Fruit fly (Drosophila melanogaster) whole organism, embryonic: ENCODE measurements around the gene Adsl.

Source experiments
- CG10267 ChIP-seq: fragments of 200-800 bp; sonication (Bioruptor generic); optimal IDR thresholded peaks from 2 replicates; lab custom pipeline; 2018; ENCODE audit warnings: missing biosample characterization, mild to moderate bottlenecking, missing genetic modification characterization, moderate library complexity
- CG1233 ChIP-seq: fragments of 200-800 bp; sonication (Bioruptor generic); optimal IDR thresholded peaks from 4 replicates; lab custom pipeline; 2018; ENCODE audit warnings: missing biosample characterization, mild to moderate bottlenecking, missing genetic modification characterization
- CG12391 ChIP-seq: fragments of 200-800 bp; sonication (Bioruptor generic); optimal IDR thresholded peaks from 3 replicates; lab custom pipeline; 2018; ENCODE audit warnings: missing biosample characterization, mild to moderate bottlenecking, missing genetic modification characterization, moderate library complexity
- CG12744 ChIP-seq: fragments of 200-800 bp; sonication (Bioruptor generic); optimal IDR thresholded peaks from 2 replicates; lab custom pipeline; 2016; ENCODE audit warnings: missing biosample characterization, missing genetic modification characterization
- CG12769 ChIP-seq: fragments of 200-800 bp; sonication (Bioruptor generic); optimal IDR thresholded peaks from 2 replicates; lab custom pipeline; 2019; ENCODE audit warnings: missing biosample characterization, mild to moderate bottlenecking, missing genetic modification characterization, moderate library complexity
- CG14014 ChIP-seq: fragments of 200-800 bp; sonication (Bioruptor generic); IDR thresholded peaks from 2 replicates; pipeline ENCODE4 v1.3.6; 2022; ENCODE audit warnings: missing biosample characterization, missing genetic modification characterization
- CG14860 ChIP-seq: fragments of 200-800 bp; sonication (Bioruptor generic); IDR thresholded peaks from 3 replicates; pipeline ENCODE4 v1.3.6; 2022; ENCODE audit warnings: missing biosample characterization, missing genetic modification characterization; ENCODE audit not compliant: partially characterized antibody
- CG15514 ChIP-seq: fragments of 200-800 bp; sonication (Bioruptor generic); optimal IDR thresholded peaks from 3 replicates; lab custom pipeline; 2017; ENCODE audit warnings: missing biosample characterization, missing genetic modification characterization, mild to moderate bottlenecking, moderate library complexity, missing genetic modification reagents
- CG16813 ChIP-seq: fragments of 200-800 bp; sonication (Bioruptor generic); IDR thresholded peaks from 3 replicates; pipeline ENCODE4 v1.3.6; 2022; ENCODE audit warnings: missing biosample characterization, missing genetic modification characterization; ENCODE audit not compliant: partially characterized antibody
- CG32767 ChIP-seq: fragments of 200-800 bp; sonication (Bioruptor generic); IDR thresholded peaks from 2 replicates; pipeline ENCODE4 v1.3.6; 2022; ENCODE audit warnings: missing biosample characterization, missing genetic modification characterization
- CG3281 ChIP-seq: fragments of 200-800 bp; sonication (Bioruptor generic); optimal IDR thresholded peaks from 3 replicates; lab custom pipeline; 2017; ENCODE audit warnings: missing biosample characterization, mild to moderate bottlenecking, missing genetic modification characterization
- CG43689 ChIP-seq: fragments of 200-800 bp; sonication (Bioruptor generic); IDR thresholded peaks from 2 replicates; pipeline ENCODE4 v1.3.6; 2022; ENCODE audit warnings: missing biosample characterization, missing genetic modification characterization
- CG4404 ChIP-seq: fragments of 200-800 bp; sonication (Bioruptor generic); IDR thresholded peaks from 2 replicates; pipeline ENCODE4 v1.3.6; 2022; ENCODE audit warnings: missing biosample characterization, missing genetic modification characterization
- CG6175 ChIP-seq: fragments of 200-800 bp; sonication (Bioruptor generic); IDR thresholded peaks from 3 replicates; pipeline ENCODE4 v1.3.6; 2022; ENCODE audit warnings: missing biosample characterization, missing genetic modification characterization
- CG6689 ChIP-seq: fragments of 200-800 bp; sonication (Bioruptor generic); IDR thresholded peaks from 2 replicates; pipeline ENCODE4 v1.3.6; 2022; ENCODE audit warnings: missing biosample characterization, missing genetic modification characterization
- CG7745 ChIP-seq: fragments of 200-800 bp; sonication (Bioruptor generic); optimal IDR thresholded peaks from 2 replicates; lab custom pipeline; 2018; ENCODE audit warnings: missing biosample characterization, mild to moderate bottlenecking, missing genetic modification characterization, moderate library complexity
- CG8924 ChIP-seq: fragments of 200-800 bp; optimal IDR thresholded peaks from 3 replicates; lab custom pipeline; 2019; ENCODE audit warnings: missing biosample characterization, mild to moderate bottlenecking, missing genetic modification characterization, moderate library complexity
- CG9932 ChIP-seq: fragments of 200-800 bp; sonication (Bioruptor generic); IDR thresholded peaks from 2 replicates; pipeline ENCODE4 v1.3.6; 2022; ENCODE audit warnings: missing biosample characterization, missing genetic modification characterization
- CkIIα-i1 ChIP-seq: fragments of 200-800 bp; sonication (Bioruptor generic); IDR thresholded peaks from 2 replicates; pipeline ENCODE4 v1.3.6; 2022; ENCODE audit warnings: missing biosample characterization, missing genetic modification characterization
- Dbx ChIP-seq: fragments of 200-800 bp; sonication (Bioruptor generic); IDR thresholded peaks from 3 replicates; pipeline ENCODE4 v1.3.6; 2022; ENCODE audit warnings: missing biosample characterization, missing genetic modification characterization
- Dref ChIP-seq: fragments of 200-800 bp; sonication (Bioruptor generic); IDR thresholded peaks from 2 replicates; pipeline ENCODE4 v1.3.6; 2022; ENCODE audit warnings: missing biosample characterization, missing genetic modification characterization
- Gsc ChIP-seq: fragments of 200-800 bp; sonication (Bioruptor generic); IDR thresholded peaks from 2 replicates; pipeline ENCODE4 v1.3.6; 2022; ENCODE audit warnings: missing biosample characterization, missing genetic modification characterization
- Hmx ChIP-seq: fragments of 200-800 bp; sonication (Bioruptor generic); optimal IDR thresholded peaks from 2 replicates; lab custom pipeline; 2016; ENCODE audit warnings: missing biosample characterization, missing genetic modification characterization
- Hr51 ChIP-seq, 2 experiments: fragments of 200-800 bp; sonication (Bioruptor generic); optimal IDR thresholded peaks; 2 replicates in 1 of 2; 3 replicates in 1 of 2; lab custom pipeline; 2016 to 2018; ENCODE audit warnings: missing biosample characterization in 2 of 2, missing genetic modification characterization in 2 of 2, mild to moderate bottlenecking in 1 of 2, moderate library complexity in 1 of 2
- Hsf ChIP-seq: fragments of 200-800 bp; sonication (Bioruptor generic); optimal IDR thresholded peaks from 3 replicates; lab custom pipeline; 2016; ENCODE audit warnings: missing biosample characterization, missing genetic modification characterization
- Jarid2 ChIP-seq: fragments of 200-800 bp; sonication (Bioruptor generic); optimal IDR thresholded peaks from 3 replicates; lab custom pipeline; 2017; ENCODE audit warnings: mild to moderate bottlenecking, missing biosample characterization, missing genetic modification reagents, missing genetic modification characterization
- Max ChIP-seq: fragments of 200-800 bp; sonication (Bioruptor generic); optimal IDR thresholded peaks from 2 replicates; lab custom pipeline; 2016; ENCODE audit warnings: missing biosample characterization, mild to moderate bottlenecking, missing genetic modification characterization
- NC2α ChIP-seq: fragments of 200-800 bp; sonication (Bioruptor generic); optimal IDR thresholded peaks from 2 replicates; lab custom pipeline; 2016; ENCODE audit warnings: missing biosample characterization, missing genetic modification characterization
- Stat92E ChIP-seq, 3 experiments: fragments of >200 bp in 2 of 3; fragments of 200-800 bp in 1 of 3; sonication (Bioruptor generic) in 1 of 3; optimal IDR thresholded peaks; 2 replicates each; lab custom pipeline; 2017 to 2019; ENCODE audit warnings: missing biosample characterization in 3 of 3, missing genetic modification characterization in 3 of 3, mild to moderate bottlenecking in 1 of 3, moderate library complexity in 1 of 3
- Xrp1 ChIP-seq: fragments of 200-800 bp; sonication (Bioruptor generic); IDR thresholded peaks from 2 replicates; pipeline ENCODE4 v1.3.6; 2022; ENCODE audit warnings: missing biosample characterization, missing genetic modification characterization
- aop ChIP-seq: fragments of 200-800 bp; sonication (Bioruptor generic); IDR thresholded peaks from 2 replicates; pipeline ENCODE4 v1.3.6; 2022; ENCODE audit warnings: missing biosample characterization, missing genetic modification characterization
- bbx ChIP-seq: fragments of 200-800 bp; sonication (Bioruptor generic); IDR thresholded peaks from 2 replicates; pipeline ENCODE4 v1.3.6; 2022; ENCODE audit warnings: missing biosample characterization, missing genetic modification characterization; ENCODE audit not compliant: partially characterized antibody
- bsh ChIP-seq, 2 experiments: fragments of 200-800 bp; sonication (Bioruptor generic); optimal IDR thresholded peaks; 2 replicates each; lab custom pipeline; 2017 to 2018; ENCODE audit warnings: mild to moderate bottlenecking in 2 of 2, missing biosample characterization in 2 of 2, missing genetic modification characterization in 2 of 2, moderate library complexity in 1 of 2
- chinmo ChIP-seq: fragments of 200-800 bp; sonication (Bioruptor generic); IDR thresholded peaks from 4 replicates; pipeline ENCODE4 v1.3.6; 2022; ENCODE audit warnings: missing biosample characterization, missing genetic modification characterization; ENCODE audit not compliant: partially characterized antibody
- dm ChIP-seq: fragments of 200-800 bp; sonication (Bioruptor generic); optimal IDR thresholded peaks from 3 replicates; lab custom pipeline; 2016; ENCODE audit warnings: missing biosample characterization, missing genetic modification characterization
- dysf ChIP-seq: fragments of 200-800 bp; sonication (Bioruptor generic); IDR thresholded peaks from 3 replicates; pipeline ENCODE4 v1.3.6; 2022; ENCODE audit warnings: missing biosample characterization, missing genetic modification characterization
- fu2 ChIP-seq: fragments of 200-800 bp; sonication (Bioruptor generic); optimal IDR thresholded peaks from 2 replicates; lab custom pipeline; 2016; ENCODE audit warnings: missing biosample characterization, missing genetic modification characterization
- ken ChIP-seq: fragments of 200-800 bp; sonication (Bioruptor generic); IDR thresholded peaks from 3 replicates; pipeline ENCODE4 v1.3.6; 2022; ENCODE audit warnings: missing biosample characterization, missing genetic modification characterization
- kni ChIP-seq: fragments of 200-800 bp; sonication (Bioruptor generic); optimal IDR thresholded peaks from 3 replicates; lab custom pipeline; 2017; ENCODE audit warnings: mild to moderate bottlenecking, missing biosample characterization, missing genetic modification reagents, missing genetic modification characterization
- nom ChIP-seq: fragments of 200-800 bp; sonication (Bioruptor generic); optimal IDR thresholded peaks from 2 replicates; lab custom pipeline; 2017; ENCODE audit warnings: missing biosample characterization, missing genetic modification characterization, mild to moderate bottlenecking, moderate library complexity, missing genetic modification reagents
- pnt ChIP-seq: fragments of 200-800 bp; sonication (Bioruptor generic); optimal IDR thresholded peaks from 3 replicates; lab custom pipeline; 2016; ENCODE audit warnings: missing biosample characterization, missing genetic modification characterization
- ranshi ChIP-seq: fragments of 200-800 bp; sonication (Bioruptor generic); IDR thresholded peaks from 2 replicates; pipeline ENCODE4 v1.3.6; 2022; ENCODE audit warnings: missing biosample characterization, missing genetic modification characterization
- scrt ChIP-seq: fragments of 200-800 bp; sonication (Bioruptor generic); optimal IDR thresholded peaks from 2 replicates; lab custom pipeline; 2018; ENCODE audit warnings: missing biosample characterization, mild to moderate bottlenecking, missing genetic modification characterization, moderate library complexity
- sna ChIP-seq: fragments of 200-800 bp; sonication (Bioruptor generic); IDR thresholded peaks from 2 replicates; pipeline ENCODE4 v1.3.6; 2022; ENCODE audit warnings: missing biosample characterization, missing genetic modification characterization; ENCODE audit not compliant: partially characterized antibody
- stc ChIP-seq: fragments of 200-800 bp; sonication (Bioruptor generic); IDR thresholded peaks from 2 replicates; pipeline ENCODE4 v1.3.6; 2022; ENCODE audit warnings: missing biosample characterization, missing genetic modification characterization
- sug ChIP-seq: fragments of 200-800 bp; optimal IDR thresholded peaks from 2 replicates; lab custom pipeline; 2019; ENCODE audit warnings: missing biosample characterization, mild to moderate bottlenecking, missing genetic modification characterization, moderate library complexity
- unpg ChIP-seq: fragments of 200-800 bp; sonication (Bioruptor generic); optimal IDR thresholded peaks from 3 replicates; lab custom pipeline; 2018; ENCODE audit warnings: missing biosample characterization, mild to moderate bottlenecking, missing genetic modification characterization, moderate library complexity
- wdn ChIP-seq: fragments of 200-800 bp; sonication (Bioruptor generic); IDR thresholded peaks from 2 replicates; pipeline ENCODE4 v1.3.6; 2022; ENCODE audit warnings: missing biosample characterization, missing genetic modification characterization

Gene Adsl

dm6 chr3R:17056183-17056904, 35.4 kb upstream of the Adsl start (continued):
- TF ChIP-seq Xrp1 (GFP tag; lab: Robert Waterston, UW) (no peak), chinmo (GFP tag; lab: Robert Waterston, UW) (peak; percentile 95), Dbx (GFP tag; lab: Robert Waterston, UW) (peak; percentile 64; the same call in 2 of the 3 replicates), CG3281 (GFP tag; lab: Kevin White, UChicago) (no peak), NC2α (GFP tag; lab: Kevin White, UChicago) (no peak), aop (no peak), scrt (GFP tag; lab: Kevin White, UChicago) (peak; percentile 77), Hr51 (GFP tag; optimal IDR thresholded peaks at IDR 0.05; lab: Kevin White, UChicago) (peak in 1 of 2 experiments; percentile 70), dysf (GFP tag; lab: Robert Waterston, UW) (no peak; the same call in 2 of the 3 replicates), CG12391 (tag; lab: Kevin White, UChicago) (no peak), CG12744 (no peak), Hmx (no peak), Max (no peak), CG14014 (GFP tag; lab: Robert Waterston, UW) (no peak; the same call in 1 of the 2 replicates), CG43689 (GFP tag; lab: Robert Waterston, UW) (no peak), CG8924 (peak; percentile 71), unpg (GFP tag; lab: Kevin White, UChicago) (no peak), Jarid2 (GFP tag; lab: Kevin White, UChicago) (peak; percentile 15), nom (GFP tag; lab: Kevin White, UChicago) (peak; percentile 76), Dref (GFP tag; lab: Robert Waterston, UW) (no peak), dm (GFP tag; lab: Kevin White, UChicago) (peak; percentile 47), pnt (GFP tag; lab: Kevin White, UChicago) (no peak), CG16813 (GFP tag; lab: Robert Waterston, UW) (no peak), CG9932 (GFP tag; lab: Robert Waterston, UW) (peak; percentile 45; the same call in 1 of the 2 replicates), Hsf (GFP tag; lab: Kevin White, UChicago) (no peak), CkIIα-i1 (no peak), CG1233 (GFP tag; lab: Kevin White, UChicago) (peak; percentile 16), CG7745 (tag; lab: Kevin White, UChicago) (no peak), ken (GFP tag; lab: Robert Waterston, UW) (0 out of 3 replicates have a peak, but pooled peaks have one; percentile 4), CG15514 (GFP tag; lab: Kevin White, UChicago) (no peak), CG14860 (GFP tag; lab: Robert Waterston, UW) (0 out of 3 replicates have a peak, but pooled peaks have one; percentile 33), ranshi (GFP tag; lab: Robert Waterston, UW) (no peak), fu2 (GFP tag; lab: Kevin White, UChicago) (no peak), Gsc (GFP tag; lab: Robert Waterston, UW) (no peak), Stat92E (GFP tag; optimal IDR thresholded peaks at IDR 0.05; lab: Kevin White, UChicago) (no peak), CG12769 (tag; lab: Kevin White, UChicago) (peak; percentile 97), CG10267 (tag; lab: Kevin White, UChicago) (no peak), sna (GFP tag; lab: Robert Waterston, UW) (peak; percentile 57), bbx (GFP tag; lab: Robert Waterston, UW) (0 out of 2 replicates have a peak, but pooled peaks have one; percentile 27), sug (tag; lab: Kevin White, UChicago) (peak; percentile 87), wdn (GFP tag; lab: Robert Waterston, UW) (0 out of 2 replicates have a peak, but pooled peaks have one; percentile 7), CG6689 (GFP tag; lab: Robert Waterston, UW) (no peak), bsh (GFP tag; optimal IDR thresholded peaks at IDR 0.05; lab: Kevin White, UChicago) (peak in 1 of 2 experiments; percentile 58), CG4404 (GFP tag; lab: Robert Waterston, UW) (no peak), CG6175 (peak; percentile 97), kni (GFP tag; lab: Kevin White, UChicago) (peak; percentile 99), CG32767 (GFP tag; lab: Robert Waterston, UW) (peak; percentile 40; the same call in 1 of the 2 replicates), stc (GFP tag; lab: Robert Waterston, UW) (no peak)
